Fruit fly (Drosophila melanogaster): ENCODE data around the gene CG34163.
"Not testable (repeated sequence)": the region's sequence is repeated elsewhere in the genome, so short reads cannot be mapped to it uniquely, and the experiment has no call there.

CG34163 gene

dm6 chr2L:11970343-11970742 lies 17.7 kb upstream of the CG34163 start:
- TF ChIP-seq CTCF (optimal IDR thresholded peaks at IDR 0.05) (no peak), CG8478 (optimal IDR thresholded peaks at IDR 0.05) (no peak)

dm6 chr2L:11970853-11971397 lies 17.1 kb upstream of the CG34163 start:
- TF ChIP-seq CTCF (optimal IDR thresholded peaks at IDR 0.05) (no peak), CG8478 (optimal IDR thresholded peaks at IDR 0.05) (no peak)

DNA sequence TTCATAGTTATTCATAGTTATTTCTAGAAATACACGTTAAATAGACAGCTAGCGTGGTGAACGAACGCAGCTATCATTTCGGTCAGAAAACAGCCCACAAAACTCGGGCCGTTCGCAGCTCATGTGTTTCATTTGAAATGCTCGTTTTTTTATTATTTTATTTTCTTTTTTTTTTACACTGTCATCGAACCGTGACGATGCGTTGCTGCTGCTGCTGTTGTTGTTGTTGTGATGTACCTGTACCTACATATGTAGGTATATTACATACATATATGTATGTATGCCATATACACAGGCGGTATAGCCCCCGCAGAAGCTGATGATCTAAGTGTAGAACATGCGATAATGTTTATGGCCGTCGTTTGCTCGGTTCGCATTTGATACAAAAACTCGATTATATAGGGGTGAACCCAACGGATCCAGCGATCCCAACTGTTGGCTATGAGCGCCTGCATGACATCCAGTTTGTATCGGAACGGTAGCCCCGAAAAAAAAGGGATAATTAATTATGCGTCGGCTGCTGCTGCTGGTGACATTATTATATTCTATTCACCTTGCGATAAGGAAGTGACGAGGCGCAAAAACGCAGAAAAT lies 14.8 kb upstream of the CG34163 start:
- no peak for TF ChIP-seq CTCF (optimal IDR thresholded peaks at IDR 0.05)
- TF ChIP-seq CG8478 (optimal IDR thresholded peaks at IDR 0.05): no peak

DNA sequence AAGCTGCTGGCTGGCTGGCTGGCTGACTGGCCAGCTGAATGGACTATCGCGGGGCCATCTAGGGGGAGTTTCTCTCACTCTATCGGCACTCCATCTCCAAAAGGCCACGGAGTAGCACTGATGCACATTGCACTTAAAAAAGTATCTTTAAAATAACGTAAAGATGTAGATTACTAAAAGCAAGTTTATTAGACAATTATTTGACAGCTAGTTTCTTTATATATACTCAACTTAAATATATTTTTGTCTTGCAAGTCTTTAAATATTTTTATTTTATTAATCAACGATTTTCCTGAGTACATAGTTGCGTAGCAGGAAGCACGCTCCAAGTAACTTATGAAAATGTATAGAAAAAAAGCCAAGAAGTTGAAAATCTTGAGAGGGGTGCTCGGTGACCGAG lies 11.1 kb upstream of the CG34163 start:
- no peak for TF ChIP-seq CTCF (optimal IDR thresholded peaks at IDR 0.05)
- no peak for TF ChIP-seq CG8478 (optimal IDR thresholded peaks at IDR 0.05)

dm6 chr2L:11977721-11978120 lies 10.3 kb upstream of the CG34163 start:
- TF ChIP-seq CTCF (optimal IDR thresholded peaks at IDR 0.05) (no peak), CG8478 (optimal IDR thresholded peaks at IDR 0.05) (no peak)

DNA sequence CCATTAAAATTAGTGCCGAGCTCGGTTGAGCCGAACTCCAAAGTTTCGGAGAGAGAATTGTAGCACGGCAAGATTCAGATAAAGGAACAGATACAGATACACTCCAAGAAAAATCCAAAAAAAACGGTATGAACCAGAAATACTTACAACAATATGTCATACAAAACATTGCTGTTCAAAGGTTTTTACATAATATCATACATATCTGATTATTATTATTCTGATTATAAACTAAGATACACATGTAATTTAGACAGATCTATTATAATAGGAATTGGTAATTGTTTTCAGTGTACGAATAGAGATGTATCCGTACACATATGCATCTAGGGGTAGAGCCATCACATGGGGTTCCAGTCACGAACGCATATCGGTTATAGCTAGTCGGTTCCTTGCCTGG lies 8.0 kb upstream of the CG34163 start:
- TF ChIP-seq CG8478 (optimal IDR thresholded peaks at IDR 0.05): no peak
- no peak for TF ChIP-seq CTCF (optimal IDR thresholded peaks at IDR 0.05)

dm6 chr2L:11981210-11981609 lies 6.9 kb upstream of the CG34163 start, which contains the start of gene CG16965:
Gene CG16965 (plus strand): TSS chr2L:11981591.
- no peak for TF ChIP-seq CG8478 (optimal IDR thresholded peaks at IDR 0.05)
- no peak for TF ChIP-seq CTCF (optimal IDR thresholded peaks at IDR 0.05)

DNA sequence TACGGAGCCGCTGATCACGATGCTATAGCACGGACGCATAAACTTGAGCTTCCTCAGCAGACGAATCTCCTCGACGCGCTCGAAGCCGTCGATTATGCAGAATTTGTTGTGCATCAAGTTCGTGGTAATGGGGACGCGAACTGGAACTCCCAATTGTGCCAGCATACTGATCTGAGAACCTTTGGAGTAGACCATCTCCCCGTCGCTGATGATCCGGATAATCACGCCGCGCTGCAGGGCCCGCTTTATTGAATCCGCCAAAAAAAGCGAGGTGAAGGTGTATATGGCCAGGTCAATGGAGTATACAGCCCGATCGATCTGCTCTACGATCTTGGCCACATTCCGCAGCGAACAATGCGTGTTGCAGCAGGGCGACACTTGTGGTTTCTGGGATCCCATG lies 1.1 kb downstream of the CG34163 start:
- no peak for TF ChIP-seq CG8478 (optimal IDR thresholded peaks at IDR 0.05)
- no peak for TF ChIP-seq CTCF (optimal IDR thresholded peaks at IDR 0.05)

dm6 chr2L:11989729-11990128 lies 1.7 kb downstream of the CG34163 start, which contains the start of the genes zuc and dgt2:
Gene zuc (minus strand): TSS chr2L:11989882.
Gene dgt2 (plus strand): TSS chr2L:11989936.
- TF ChIP-seq CTCF (optimal IDR thresholded peaks at IDR 0.05) (no peak), CG8478 (optimal IDR thresholded peaks at IDR 0.05) (no peak)

- no peak for TF ChIP-seq CG8478 (optimal IDR thresholded peaks at IDR 0.05)
- no peak for TF ChIP-seq CTCF (optimal IDR thresholded peaks at IDR 0.05)
Measured at dm6 chr2L:11990458-11991065, 2.5 kb downstream of the CG34163 start, which contains the start of gene escl. Gene escl (plus strand): TSS chr2L:11990927.

DNA sequence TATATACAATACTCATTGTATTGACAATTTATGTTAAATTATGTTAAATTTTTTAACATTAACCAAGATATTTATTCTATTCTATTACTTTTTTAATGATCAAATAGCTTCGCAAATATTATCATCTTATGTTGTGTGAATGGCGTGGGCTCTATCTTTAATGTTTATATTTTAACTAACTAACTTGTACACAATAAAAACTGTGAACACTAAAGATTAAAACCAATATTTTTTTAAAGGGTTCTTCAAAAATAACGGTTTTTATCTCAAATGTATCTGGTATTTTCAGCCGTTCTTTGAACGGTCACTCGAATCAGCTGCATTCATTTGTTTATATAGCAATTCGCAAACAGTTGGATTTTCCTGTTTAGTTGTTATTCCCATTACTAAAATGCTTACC lies 4.5 kb downstream of the CG34163 start, which contains the start of gene Ada1-2:
Gene Ada1-2, plus strand, starts transcription at position 301 of the 400 bp plus-strand sequence.
- TF ChIP-seq CTCF, CG8478 (optimal IDR thresholded peaks at IDR 0.05): not testable (repeated sequence)

- not testable (repeated sequence) for TF ChIP-seq CTCF, CG8478 (optimal IDR thresholded peaks at IDR 0.05)
Measured at dm6 chr2L:11995332-11995790, 7.3 kb downstream of the CG34163 start, which contains the start of the genes CG18789 and Qtzl. Gene CG18789 (minus strand): TSS chr2L:11995432. Gene Qtzl (plus strand): TSS chr2L:11995740.

DNA sequence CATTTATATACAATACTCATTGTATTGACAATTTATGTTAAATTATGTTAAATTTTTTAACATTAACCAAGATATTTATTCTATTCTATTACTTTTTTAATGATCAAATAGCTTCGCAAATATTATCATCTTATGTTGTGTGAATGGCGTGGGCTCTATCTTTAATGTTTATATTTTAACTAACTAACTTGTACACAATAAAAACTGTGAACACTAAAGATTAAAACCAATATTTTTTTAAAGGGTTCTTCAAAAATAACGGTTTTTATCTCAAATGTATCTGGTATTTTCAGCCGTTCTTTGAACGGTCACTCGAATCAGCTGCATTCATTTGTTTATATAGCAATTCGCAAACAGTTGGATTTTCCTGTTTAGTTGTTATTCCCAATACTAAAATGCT lies 8.4 kb downstream of the CG34163 start, which contains the start of gene Ada1-1:
Gene Ada1-1, plus strand, starts transcription at position 301 of the 400 bp plus-strand sequence.
- not testable (repeated sequence) for TF ChIP-seq CG8478, CTCF (optimal IDR thresholded peaks at IDR 0.05)

DNA sequence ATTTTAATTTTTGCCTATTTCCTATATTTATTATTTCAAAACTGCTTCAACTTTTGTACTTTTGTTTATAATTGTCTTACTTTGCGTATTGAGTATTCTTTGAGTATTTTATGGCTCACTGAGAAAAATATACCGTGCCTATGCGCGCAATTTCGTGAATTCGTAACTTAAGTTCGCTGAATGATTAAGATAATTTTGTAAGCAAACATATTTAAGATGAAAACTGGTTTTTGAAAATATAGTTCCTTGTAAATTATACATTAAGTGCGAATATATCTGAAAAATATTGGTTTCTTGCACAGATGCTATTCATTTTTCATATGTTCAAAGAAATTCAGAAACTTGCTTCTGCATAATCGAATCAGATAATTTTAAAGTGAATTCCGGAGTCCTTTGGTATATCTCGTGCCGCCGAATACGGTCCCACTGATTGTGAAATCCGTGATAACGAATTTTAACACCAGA lies 11.2 kb downstream of the CG34163 start, which contains the start of the genes CG18787 and Nfs1:
Gene CG18787, minus strand, starts transcription at position 101 of the 465 bp plus-strand sequence.
Gene Nfs1, plus strand, starts transcription at position 415 of the 465 bp plus-strand sequence.
- not testable (repeated sequence) for TF ChIP-seq CG8478, CTCF (optimal IDR thresholded peaks at IDR 0.05)

DNA sequence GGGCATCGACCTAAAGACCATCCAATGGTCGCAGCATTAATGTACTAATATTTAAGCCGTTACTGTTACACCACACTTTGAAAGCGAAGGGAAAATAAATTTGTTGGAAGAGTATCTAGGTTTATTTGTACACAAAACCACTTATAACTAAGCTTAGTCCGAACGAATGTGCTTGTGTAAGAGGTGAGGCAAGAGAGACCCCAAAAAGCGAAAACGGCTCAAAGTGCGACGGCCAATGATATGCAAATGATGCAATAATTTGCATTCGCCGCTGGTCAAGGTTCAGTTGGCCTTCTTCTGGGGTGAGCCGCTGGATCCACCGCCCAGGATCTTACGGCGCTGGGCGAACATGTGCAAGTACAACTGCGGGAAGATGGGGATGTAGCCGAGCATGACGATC lies 13.1 kb downstream of the CG34163 start:
- TF ChIP-seq CG8478 (optimal IDR thresholded peaks at IDR 0.05): no peak
- TF ChIP-seq CTCF (optimal IDR thresholded peaks at IDR 0.05): no peak
